Fruit fly (Drosophila melanogaster) whole organism, embryonic: ENCODE data around the gene CG10232.

Source experiments
- Aef1 ChIP-seq: fragments of 200-800 bp; sonication (Bioruptor generic); IDR thresholded peaks from 3 replicates; pipeline ENCODE4 v1.3.6; 2022; ENCODE audit warnings: missing biosample characterization, missing genetic modification characterization
- B-H1 ChIP-seq: fragments of 200-800 bp; sonication (Bioruptor generic); IDR thresholded peaks from 3 replicates; pipeline ENCODE4 v1.3.6; 2022; ENCODE audit warnings: missing biosample characterization, missing genetic modification characterization
- CG11085 ChIP-seq: fragments of 200-800 bp; sonication (Bioruptor generic); IDR thresholded peaks from 2 replicates; pipeline ENCODE4 v1.3.6; 2022; ENCODE audit warnings: missing biosample characterization, missing genetic modification characterization
- CG11093 ChIP-seq: fragments of 200-800 bp; sonication (Bioruptor generic); IDR thresholded peaks from 3 replicates; pipeline ENCODE4 v1.3.6; 2022; ENCODE audit warnings: missing biosample characterization, missing genetic modification characterization
- CG11723 ChIP-seq: fragments of 200-800 bp; sonication (Bioruptor generic); optimal IDR thresholded peaks from 2 replicates; lab custom pipeline; 2017; ENCODE audit warnings: missing biosample characterization, mild to moderate bottlenecking, missing genetic modification characterization
- CG12071 ChIP-seq: fragments of 200-800 bp; sonication (Bioruptor generic); optimal IDR thresholded peaks from 3 replicates; lab custom pipeline; 2018; ENCODE audit warnings: missing biosample characterization, mild to moderate bottlenecking, missing genetic modification characterization
- CG12744 ChIP-seq: fragments of 200-800 bp; sonication (Bioruptor generic); optimal IDR thresholded peaks from 2 replicates; lab custom pipeline; 2016; ENCODE audit warnings: missing biosample characterization, missing genetic modification characterization
- CG17802 ChIP-seq: fragments of 200-800 bp; sonication (Bioruptor generic); optimal IDR thresholded peaks from 2 replicates; lab custom pipeline; 2018; ENCODE audit warnings: missing biosample characterization, mild to moderate bottlenecking, missing genetic modification characterization, moderate library complexity
- CG2712 ChIP-seq: fragments of 200-800 bp; optimal IDR thresholded peaks from 3 replicates; lab custom pipeline; 2019; ENCODE audit warnings: missing biosample characterization, mild to moderate bottlenecking, missing genetic modification characterization, moderate library complexity
- CG31441 ChIP-seq: fragments of 200-800 bp; sonication (Bioruptor generic); IDR thresholded peaks from 2 replicates; pipeline ENCODE4 v1.3.6; 2022; ENCODE audit warnings: missing biosample characterization, missing genetic modification characterization
- CG3163 ChIP-seq: fragments of 200-800 bp; sonication (Bioruptor generic); optimal IDR thresholded peaks from 3 replicates; lab custom pipeline; 2016; ENCODE audit warnings: missing biosample characterization, missing genetic modification characterization
- CG33213 ChIP-seq: fragments of 200-800 bp; sonication (Bioruptor generic); optimal IDR thresholded peaks from 3 replicates; lab custom pipeline; 2016; ENCODE audit warnings: missing biosample characterization, missing genetic modification characterization
- CG3838 ChIP-seq: fragments of 200-800 bp; sonication (Bioruptor generic); optimal IDR thresholded peaks from 3 replicates; lab custom pipeline; 2016; ENCODE audit warnings: missing biosample characterization, missing genetic modification characterization
- CG4730 ChIP-seq: fragments of 200-800 bp; sonication (Bioruptor generic); IDR thresholded peaks from 2 replicates; pipeline ENCODE4 v1.3.6; 2022; ENCODE audit warnings: missing biosample characterization, missing genetic modification characterization
- CG5180 ChIP-seq: fragments of 200-800 bp; sonication (Bioruptor generic); optimal IDR thresholded peaks from 3 replicates; lab custom pipeline; 2017; ENCODE audit warnings: missing biosample characterization, missing genetic modification characterization, mild to moderate bottlenecking, moderate library complexity, missing genetic modification reagents
- CG7987 ChIP-seq: fragments of 200-800 bp; sonication (Bioruptor generic); optimal IDR thresholded peaks from 2 replicates; lab custom pipeline; 2018; ENCODE audit warnings: missing biosample characterization, mild to moderate bottlenecking, missing genetic modification characterization, moderate library complexity
- CG8089 ChIP-seq: fragments of 200-800 bp; sonication (Bioruptor generic); optimal IDR thresholded peaks from 3 replicates; lab custom pipeline; 2016; ENCODE audit warnings: missing biosample characterization, missing genetic modification characterization
- CG8290 ChIP-seq, 3 experiments: fragments of 200-800 bp; sonication (Bioruptor generic); optimal IDR thresholded peaks; 2 replicates each; lab custom pipeline; 2016 to 2019; ENCODE audit warnings: missing biosample characterization in 3 of 3, missing genetic modification characterization in 3 of 3, mild to moderate bottlenecking in 2 of 3, moderate library complexity in 1 of 3
- CG9215 ChIP-seq: fragments of 200-800 bp; sonication (Bioruptor generic); IDR thresholded peaks from 2 replicates; pipeline ENCODE4 v1.3.6; 2022; ENCODE audit warnings: missing biosample characterization, missing genetic modification characterization
- CkIIα-i1 ChIP-seq: fragments of 200-800 bp; sonication (Bioruptor generic); IDR thresholded peaks from 2 replicates; pipeline ENCODE4 v1.3.6; 2022; ENCODE audit warnings: missing biosample characterization, missing genetic modification characterization
- Doc3 ChIP-seq: fragments of 200-800 bp; sonication (Bioruptor generic); IDR thresholded peaks from 3 replicates; pipeline ENCODE4 v1.3.6; 2022; ENCODE audit warnings: missing biosample characterization, missing genetic modification characterization; ENCODE audit not compliant: partially characterized antibody
- Hr39 ChIP-seq: fragments of >200 bp; optimal IDR thresholded peaks from 2 replicates; lab custom pipeline; 2017
- Hr51 ChIP-seq, 2 experiments: fragments of 200-800 bp; sonication (Bioruptor generic); optimal IDR thresholded peaks; 2 replicates in 1 of 2; 3 replicates in 1 of 2; lab custom pipeline; 2016 to 2018; ENCODE audit warnings: missing biosample characterization in 2 of 2, missing genetic modification characterization in 2 of 2, mild to moderate bottlenecking in 1 of 2, moderate library complexity in 1 of 2
- Myb ChIP-seq: fragments of 200-800 bp; sonication (Bioruptor generic); optimal IDR thresholded peaks from 2 replicates; lab custom pipeline; 2016; ENCODE audit warnings: missing biosample characterization, missing genetic modification characterization
- NFAT ChIP-seq: fragments of 200-800 bp; sonication (Bioruptor generic); IDR thresholded peaks from 2 replicates; pipeline ENCODE4 v1.3.6; 2022; ENCODE audit warnings: missing biosample characterization, missing genetic modification characterization
- Neu2 ChIP-seq: fragments of 200-800 bp; sonication (Bioruptor generic); optimal IDR thresholded peaks from 3 replicates; lab custom pipeline; 2016; ENCODE audit warnings: missing biosample characterization, missing genetic modification characterization, borderline replicate concordance
- Poxn ChIP-seq: fragments of 200-800 bp; sonication (Bioruptor generic); IDR thresholded peaks from 2 replicates; pipeline ENCODE4 v1.3.6; 2022; ENCODE audit warnings: missing biosample characterization, missing genetic modification characterization
- Trl ChIP-seq, 3 experiments: fragments of >200 bp in 2 of 3; fragments of 200-800 bp in 1 of 3; sonication (Bioruptor generic) in 1 of 3; optimal IDR thresholded peaks; 2 replicates in 1 of 3; 3 replicates in 2 of 3; lab custom pipeline; 2016 to 2017; ENCODE audit warnings: missing biosample characterization in 1 of 3, missing genetic modification characterization in 1 of 3
- Usf ChIP-seq: fragments of 200-800 bp; sonication (Bioruptor generic); optimal IDR thresholded peaks from 2 replicates; lab custom pipeline; 2017; ENCODE audit warnings: missing genotype, missing biosample characterization, missing genetic modification characterization
- ato ChIP-seq: fragments of 200-800 bp; sonication (Bioruptor generic); IDR thresholded peaks from 2 replicates; pipeline ENCODE4 v1.3.6; 2022; ENCODE audit warnings: missing biosample characterization, missing genetic modification characterization; ENCODE audit not compliant: partially characterized antibody
- croc ChIP-seq: fragments of 200-800 bp; sonication (Bioruptor generic); conservative IDR thresholded peaks from 3 replicates; pipeline ENCODE4 v1.3.6; 2022; ENCODE audit warnings: missing biosample characterization, missing genetic modification characterization
- emc ChIP-seq: fragments of 200-800 bp; sonication (Bioruptor generic); optimal IDR thresholded peaks from 2 replicates; lab custom pipeline; 2016; ENCODE audit warnings: missing biosample characterization, missing genetic modification characterization
- eve ChIP-seq, 2 experiments: fragments of >200 bp; optimal IDR thresholded peaks; 2 replicates each; lab custom pipeline; 2017; ENCODE audit warnings: missing biosample characterization in 2 of 2, missing genetic modification characterization in 2 of 2
- grn ChIP-seq: fragments of 200-800 bp; sonication (Bioruptor generic); optimal IDR thresholded peaks from 3 replicates; lab custom pipeline; 2017; ENCODE audit warnings: missing biosample characterization, missing genetic modification characterization
- gsb ChIP-seq: fragments of 200-800 bp; sonication (Bioruptor generic); IDR thresholded peaks from 2 replicates; pipeline ENCODE4 v1.3.6; 2022; ENCODE audit warnings: missing biosample characterization, missing genetic modification characterization
- hbn ChIP-seq: fragments of 200-800 bp; sonication (Bioruptor generic); IDR thresholded peaks from 2 replicates; pipeline ENCODE4 v1.3.6; 2022; ENCODE audit warnings: missing biosample characterization, missing genetic modification characterization; ENCODE audit not compliant: partially characterized antibody
- jigr1 ChIP-seq: fragments of 200-800 bp; sonication (Bioruptor generic); IDR thresholded peaks from 3 replicates; pipeline ENCODE4 v1.3.6; 2022; ENCODE audit warnings: missing biosample characterization, missing genetic modification characterization
- mam ChIP-seq: fragments of 200-800 bp; sonication (Bioruptor generic); optimal IDR thresholded peaks from 3 replicates; lab custom pipeline; 2016; ENCODE audit warnings: missing biosample characterization, missing genetic modification characterization
- mirr ChIP-seq: fragments of 200-800 bp; sonication (Bioruptor generic); optimal IDR thresholded peaks from 3 replicates; lab custom pipeline; 2018; ENCODE audit warnings: missing biosample characterization, mild to moderate bottlenecking, missing genetic modification characterization
- otp ChIP-seq: fragments of 200-800 bp; sonication (Bioruptor generic); IDR thresholded peaks from 3 replicates; pipeline ENCODE4, ENCODE4 v1.3.6; 2022; ENCODE audit warnings: missing biosample characterization, missing genetic modification characterization
- psq ChIP-seq: fragments of 200-800 bp; sonication (Bioruptor generic); optimal IDR thresholded peaks from 2 replicates; lab custom pipeline; 2017; ENCODE audit warnings: missing biosample characterization, missing genetic modification characterization
- slp2 ChIP-seq: fragments of 200-800 bp; sonication (Bioruptor generic); optimal IDR thresholded peaks from 2 replicates; lab custom pipeline; 2016; ENCODE audit warnings: missing biosample characterization, missing genetic modification characterization
- sqz ChIP-seq: fragments of 200-800 bp; sonication (Bioruptor generic); optimal IDR thresholded peaks from 3 replicates; lab custom pipeline; 2018; ENCODE audit warnings: missing biosample characterization, mild to moderate bottlenecking, missing genetic modification characterization
- sr ChIP-seq: fragments of 200-800 bp; sonication (Bioruptor generic); IDR thresholded peaks from 3 replicates; pipeline ENCODE4 v1.3.6; 2022; ENCODE audit warnings: missing biosample characterization, missing genetic modification characterization
- vnd ChIP-seq: fragments of 200-800 bp; sonication (Bioruptor generic); IDR thresholded peaks from 3 replicates; pipeline ENCODE4 v1.3.6; 2022; ENCODE audit warnings: missing biosample characterization, missing genetic modification characterization; ENCODE audit not compliant: partially characterized antibody
- wdn ChIP-seq: fragments of 200-800 bp; sonication (Bioruptor generic); IDR thresholded peaks from 2 replicates; pipeline ENCODE4 v1.3.6; 2022; ENCODE audit warnings: missing biosample characterization, missing genetic modification characterization
- wor ChIP-seq: fragments of 200-800 bp; sonication (Bioruptor generic); IDR thresholded peaks from 2 replicates; pipeline ENCODE4 v1.3.6; 2022; ENCODE audit warnings: missing biosample characterization, missing genetic modification characterization
- zf30C ChIP-seq: fragments of 200-800 bp; sonication (Bioruptor generic); optimal IDR thresholded peaks from 3 replicates; lab custom pipeline; 2018; ENCODE audit warnings: missing biosample characterization, mild to moderate bottlenecking, missing genetic modification characterization

Gene CG10232

DNA sequence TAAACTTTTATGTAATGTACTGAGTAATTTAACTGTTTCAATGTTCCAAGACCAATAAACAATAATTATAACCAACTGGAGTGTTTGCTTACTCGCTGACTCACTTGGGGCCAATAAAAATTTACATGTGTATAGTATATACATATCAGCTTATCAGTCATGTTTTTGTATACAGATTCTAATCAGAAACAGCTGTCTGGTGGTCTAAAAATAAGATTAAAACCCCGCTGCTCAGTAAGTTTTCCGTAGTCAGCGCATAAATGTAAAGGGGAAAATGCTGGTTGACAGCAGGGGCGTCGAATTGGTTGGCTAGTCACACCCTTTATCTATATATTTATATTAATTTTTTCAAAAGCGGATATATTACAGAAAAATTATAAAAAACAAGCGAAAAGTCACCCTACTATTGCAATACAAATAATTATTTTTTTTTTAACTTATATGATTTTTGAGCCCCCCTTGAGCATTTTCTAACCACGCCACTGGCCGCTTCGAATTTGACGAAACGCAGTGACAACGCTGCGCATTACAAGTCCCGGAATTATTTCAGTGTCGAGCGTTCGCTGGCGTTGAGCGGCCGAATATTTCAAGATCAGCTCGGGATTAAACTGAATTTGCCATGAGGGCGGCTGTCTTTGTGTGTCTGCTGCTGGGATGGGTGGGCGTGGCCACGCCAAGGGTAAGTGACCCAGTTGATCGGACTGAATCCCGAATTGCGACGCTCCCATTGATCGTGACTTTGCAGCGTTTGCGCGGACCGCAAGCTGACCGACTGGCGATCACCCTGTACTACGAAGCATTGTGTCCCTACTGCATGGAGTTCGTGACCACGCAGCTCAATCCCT, 42.9 kb downstream of the CG10232 start, which contains the start of gene GILT2 (continued):
- no peak for TF ChIP-seq emc (GFP tag; lab: Kevin White, UChicago)
- peak; percentile 63 for TF ChIP-seq CG12071 (GFP tag; lab: Kevin White, UChicago)
- TF ChIP-seq B-H1 (GFP tag; lab: Robert Waterston, UW) = peak; percentile 78
- TF ChIP-seq CG11723 (GFP tag; lab: Kevin White, UChicago) = peak; percentile 90
- TF ChIP-seq CG7987 (GFP tag; lab: Kevin White, UChicago) = peak; percentile 54
- no peak for TF ChIP-seq Hr39 (lab: Kevin White, UChicago)
- peak; percentile 83 for TF ChIP-seq gsb (GFP tag; lab: Robert Waterston, UW)
- peak; percentile 93 for TF ChIP-seq CG2712 (tag; lab: Kevin White, UChicago)
- no peak for TF ChIP-seq zf30C
- TF ChIP-seq CG11085 = peak; percentile 72
- no peak for TF ChIP-seq hbn (GFP tag; lab: Robert Waterston, UW)
- peak; percentile 71 for TF ChIP-seq psq (GFP tag; lab: Kevin White, UChicago)
- TF ChIP-seq croc = peak; percentile 89
- TF ChIP-seq Poxn = peak; percentile 50; the same call in 1 of the 2 replicates
- TF ChIP-seq sr (GFP tag; lab: Robert Waterston, UW) = peak; percentile 50; the same call in 2 of the 3 replicates
- peak; percentile 49 for TF ChIP-seq CG17802 (tag; lab: Kevin White, UChicago)
- TF ChIP-seq Neu2 (GFP tag; lab: Kevin White, UChicago) = no peak
- TF ChIP-seq mam = peak; percentile 75
- no peak for TF ChIP-seq eve (GFP tag; optimal IDR thresholded peaks at IDR 0.05; lab: Kevin White, UChicago)
- TF ChIP-seq CG8290 (GFP tag; optimal IDR thresholded peaks at IDR 0.05; lab: Kevin White, UChicago) = peak; percentile 68
- peak; percentile 1 to 68 for TF ChIP-seq CG8290 (tag; optimal IDR thresholded peaks at IDR 0.05; lab: Kevin White, UChicago)
- TF ChIP-seq CkIIα-i1 (GFP tag; lab: Robert Waterston, UW) = peak; percentile 45; the same call in 1 of the 2 replicates
- TF ChIP-seq slp2 (GFP tag; lab: Kevin White, UChicago) = no peak
- peak; percentile 51 for TF ChIP-seq CG33213 (GFP tag; lab: Kevin White, UChicago)
- no peak for TF ChIP-seq CG3163 (GFP tag; lab: Kevin White, UChicago)
- peak; percentile 75 for TF ChIP-seq wor (GFP tag; lab: Robert Waterston, UW)
- peak; percentile 83 for TF ChIP-seq CG9215 (GFP tag; lab: Robert Waterston, UW)
- peak; percentile 55 for TF ChIP-seq grn
- peak; percentile 49 for TF ChIP-seq CG12744
- peak; percentile 69 for TF ChIP-seq Usf (GFP tag; lab: Kevin White, UChicago)
- peak; percentile 90 for TF ChIP-seq Aef1 (GFP tag; lab: Robert Waterston, UW)
- peak; percentile 89 for TF ChIP-seq otp
- no peak for TF ChIP-seq Doc3 (GFP tag; lab: Robert Waterston, UW)
- peak; percentile 83 for TF ChIP-seq CG5180 (GFP tag; lab: Kevin White, UChicago)
- TF ChIP-seq ato = no peak
- no peak for TF ChIP-seq Myb (GFP tag; lab: Kevin White, UChicago)
- TF ChIP-seq CG8089 (GFP tag; lab: Kevin White, UChicago) = no peak
- TF ChIP-seq Trl (optimal IDR thresholded peaks at IDR 0.05; lab: Kevin White, UChicago) = no peak
- TF ChIP-seq Trl (GFP tag; optimal IDR thresholded peaks at IDR 0.05; lab: Kevin White, UChicago) = peak; percentile 13
- peak; percentile 78 to 95 for TF ChIP-seq Hr51 (GFP tag; optimal IDR thresholded peaks at IDR 0.05; lab: Kevin White, UChicago)
- TF ChIP-seq wdn (GFP tag; lab: Robert Waterston, UW) = peak; percentile 79
- TF ChIP-seq CG4730 (GFP tag; lab: Robert Waterston, UW) = peak; percentile 88
- peak; percentile 88 for TF ChIP-seq sqz (GFP tag; lab: Kevin White, UChicago)
- TF ChIP-seq mirr (GFP tag; lab: Kevin White, UChicago) = peak; percentile 3
- TF ChIP-seq CG3838 (GFP tag; lab: Kevin White, UChicago) = peak; percentile 63
- TF ChIP-seq vnd (GFP tag; lab: Robert Waterston, UW) = no peak
- TF ChIP-seq NFAT = peak; percentile 79
- peak; percentile 97 for TF ChIP-seq CG31441 (GFP tag; lab: Robert Waterston, UW)
- TF ChIP-seq jigr1 (GFP tag; lab: Robert Waterston, UW) = peak; percentile 57; the same call in 2 of the 3 replicates
- peak; percentile 84 for TF ChIP-seq CG11093 (GFP tag; lab: Robert Waterston, UW)
